Worm (Caenorhabditis elegans): ENCODE measurements around the gene atf-7.

- TF ChIP-seq tlp-1 (tag; optimal IDR thresholded peaks at IDR 0.05): no peak
- TF ChIP-seq alr-1 (tag; optimal IDR thresholded peaks at IDR 0.05; ENCODE audit: borderline replicate concordance): no peak
- no peak for TF ChIP-seq irx-1 (tag; optimal IDR thresholded peaks at IDR 0.05)
- TF ChIP-seq nhr-237 (tag; optimal IDR thresholded peaks at IDR 0.05): no peak
- no peak for TF ChIP-seq zip-4 (GFP tag; optimal IDR thresholded peaks at IDR 0.05)
- no peak for TF ChIP-seq ceh-63 (GFP tag; optimal IDR thresholded peaks at IDR 0.05)
- TF ChIP-seq lin-35 (GFP tag; optimal IDR thresholded peaks at IDR 0.05): no peak
- no peak for TF ChIP-seq zag-1 (tag; optimal IDR thresholded peaks at IDR 0.05)
Measured at ce11 chrIII:4467277-4467676, 31.6 kb downstream of the atf-7 start, which contains the start of gene ndg-4.

Measured in whole organism, L1 larva.